Worm (Caenorhabditis elegans) whole organism, mixed stage, embryonic: ENCODE measurements around the gene nxf-1.
A peak's percentile ranks its signal among the peaks of the same experiment; 100 is the strongest.

Source experiments
- M03D4.4 ChIP-seq: sonication (generic microtip); optimal IDR thresholded peaks from 2 replicates; lab custom pipeline; 2017; ENCODE audit warnings: mild to moderate bottlenecking, missing genetic modification characterization, missing compliant biosample characterization
- bed-3 ChIP-seq: fragments of 200-800 bp; sonication (Bioruptor generic); optimal IDR thresholded peaks from 3 replicates; lab custom pipeline; 2018; ENCODE audit warnings: mild to moderate bottlenecking, missing genetic modification characterization, moderate library complexity, missing compliant biosample characterization
- blmp-1 ChIP-seq: fragments of 150-350 bp; optimal IDR thresholded peaks from 2 replicates; lab custom pipeline; 2014; ENCODE audit warnings: missing biosample characterization, missing genetic modification characterization
- ceh-43 ChIP-seq: fragments of 200-800 bp; sonication (Bioruptor generic); optimal IDR thresholded peaks from 2 replicates; lab custom pipeline; 2018; ENCODE audit warnings: mild to moderate bottlenecking, missing genetic modification characterization, moderate library complexity, missing compliant biosample characterization
- ceh-83 ChIP-seq: fragments of 200-800 bp; sonication (Bioruptor generic); optimal IDR thresholded peaks from 2 replicates; lab custom pipeline; 2018; ENCODE audit warnings: mild to moderate bottlenecking, missing genetic modification characterization, missing compliant biosample characterization
- ces-1 ChIP-seq: fragments of 150-350 bp; optimal IDR thresholded peaks from 2 replicates; lab custom pipeline; 2014; ENCODE audit warnings: missing biosample characterization, missing genetic modification reagents, missing genetic modification characterization
- cnd-1 ChIP-seq: fragments of 200-800 bp; sonication (Bioruptor generic); optimal IDR thresholded peaks from 2 replicates; lab custom pipeline; 2018; ENCODE audit warnings: mild to moderate bottlenecking, missing genetic modification characterization, missing compliant biosample characterization
- drap-1 ChIP-seq: fragments of 200-800 bp; sonication (Bioruptor generic); optimal IDR thresholded peaks from 3 replicates; lab custom pipeline; 2018; ENCODE audit warnings: mild to moderate bottlenecking, missing genetic modification characterization, missing compliant biosample characterization
- elt-1 ChIP-seq: sonication (generic microtip); optimal IDR thresholded peaks from 2 replicates; lab custom pipeline; 2017; ENCODE audit warnings: missing genetic modification characterization, mild to moderate bottlenecking, missing compliant biosample characterization, antibody characterized with exemption, moderate library complexity, borderline replicate concordance; ENCODE audit not compliant: insufficient read depth
- ham-2 ChIP-seq: fragments of 200-800 bp; sonication (Bioruptor generic); optimal IDR thresholded peaks from 2 replicates; lab custom pipeline; 2018; ENCODE audit warnings: mild to moderate bottlenecking, missing genetic modification characterization, missing compliant biosample characterization
- hlh-1 ChIP-seq: fragments of 150-350 bp; optimal IDR thresholded peaks from 2 replicates; lab custom pipeline; 2014; ENCODE audit warnings: missing biosample characterization, missing genetic modification reagents, missing genetic modification characterization
- lin-13 ChIP-seq: fragments of 150-350 bp; optimal IDR thresholded peaks from 2 replicates; lab custom pipeline; 2014; ENCODE audit warnings: missing biosample characterization, missing genetic modification characterization
- lin-32 ChIP-seq: fragments of 200-800 bp; sonication (Bioruptor generic); optimal IDR thresholded peaks from 2 replicates; lab custom pipeline; 2018; ENCODE audit warnings: mild to moderate bottlenecking, missing genetic modification characterization, missing compliant biosample characterization
- lsy-2 ChIP-seq: fragments of 150-350 bp; optimal IDR thresholded peaks from 2 replicates; lab custom pipeline; 2014; ENCODE audit warnings: missing biosample characterization, missing genetic modification characterization
- mab-5 ChIP-seq: fragments of 150-350 bp; optimal IDR thresholded peaks from 2 replicates; lab custom pipeline; 2014; ENCODE audit warnings: missing biosample characterization, missing genetic modification characterization
- mep-1 ChIP-seq: fragments of 150-350 bp; optimal IDR thresholded peaks from 2 replicates; lab custom pipeline; 2017; ENCODE audit warnings: missing biosample characterization, missing genetic modification reagents, missing genetic modification characterization, inconsistent platforms
- mls-2 ChIP-seq: sonication (generic microtip); optimal IDR thresholded peaks from 2 replicates; lab custom pipeline; 2016; ENCODE audit warnings: mild to moderate bottlenecking, missing genetic modification characterization, moderate library complexity, missing compliant biosample characterization
- nhr-2 ChIP-seq: fragments of 150-350 bp; optimal IDR thresholded peaks from 2 replicates; lab custom pipeline; 2014; ENCODE audit warnings: missing biosample characterization, missing genetic modification characterization
- nhr-237 ChIP-seq: fragments of 150-350 bp; optimal IDR thresholded peaks from 2 replicates; lab custom pipeline; 2014; ENCODE audit warnings: missing biosample characterization, missing genetic modification characterization
- nhr-28 ChIP-seq: fragments of 150-350 bp; optimal IDR thresholded peaks from 2 replicates; lab custom pipeline; 2014; ENCODE audit warnings: missing biosample characterization, missing genetic modification characterization
- nhr-76 ChIP-seq: sonication (generic microtip); optimal IDR thresholded peaks from 2 replicates; lab custom pipeline; 2017; ENCODE audit warnings: missing biosample characterization, missing genetic modification characterization
- pha-4 ChIP-seq: fragments of 150-350 bp; optimal IDR thresholded peaks from 2 replicates; lab custom pipeline; 2018; ENCODE audit warnings: missing biosample characterization, missing genetic modification reagents, missing genetic modification characterization
- sem-2 ChIP-seq: fragments of 200-800 bp; sonication (Bioruptor generic); optimal IDR thresholded peaks from 2 replicates; lab custom pipeline; 2018; ENCODE audit warnings: mild to moderate bottlenecking, missing genetic modification characterization, missing compliant biosample characterization
- sptf-1 ChIP-seq: sonication (generic microtip); optimal IDR thresholded peaks from 2 replicates; lab custom pipeline; 2017; ENCODE audit warnings: mild to moderate bottlenecking, missing genetic modification characterization, moderate library complexity, missing compliant biosample characterization
- tbx-8 ChIP-seq: fragments of 200-800 bp; sonication (Bioruptor generic); optimal IDR thresholded peaks from 2 replicates; lab custom pipeline; 2018; ENCODE audit warnings: mild to moderate bottlenecking, missing genetic modification characterization, moderate library complexity, missing compliant biosample characterization
- unc-120 ChIP-seq: sonication (generic microtip); optimal IDR thresholded peaks from 2 replicates; lab custom pipeline; 2017; ENCODE audit warnings: missing genetic modification characterization, missing compliant biosample characterization; ENCODE audit not compliant: poor library complexity, severe bottlenecking
- unc-62 ChIP-seq: fragments of 150-350 bp; optimal IDR thresholded peaks from 2 replicates; lab custom pipeline; 2014; ENCODE audit warnings: missing biosample characterization, missing genetic modification reagents, missing genetic modification characterization
- zip-8 ChIP-seq: fragments of 150-350 bp; optimal IDR thresholded peaks from 2 replicates; lab custom pipeline; 2014; ENCODE audit warnings: missing biosample characterization, missing genetic modification characterization

nxf-1 gene

ce11 chrV:14432259-14432658 lies 17.4 kb upstream of the nxf-1 start, which contains the start of gene egl-1:
Gene egl-1 (minus strand): TSS chrV:14432359.
- TF ChIP-seq blmp-1 (tag; lab: Kevin White, UChicago) (no peak), zip-8 (peak; percentile 77)
- TF ChIP-seq, all 35 proteins: peak for 1

- TF ChIP-seq mep-1 (tag; lab: Kevin White, UChicago), result no peak
- TF ChIP-seq, all 35 proteins: peak for 0
Observed at ce11 chrV:14428865-14429264, 14.1 kb upstream of the nxf-1 start, which contains the start of gene F23B12.1. Gene F23B12.1 (plus strand): TSS chrV:14429165.

ce11 chrV:14427069-14427825 lies 12.4 kb upstream of the nxf-1 start:
- TF ChIP-seq mls-2 (tag; lab: Kevin White, UChicago), result peak; percentile 32
- peak; percentile 21 for TF ChIP-seq cnd-1 (tag; lab: Kevin White, UChicago)
- no peak for TF ChIP-seq mab-5 (tag; lab: Kevin White, UChicago)
- no peak for TF ChIP-seq bed-3 (GFP tag; lab: Kevin White, UChicago)
- peak; percentile 59 for TF ChIP-seq ces-1 (GFP tag; lab: Kevin White, UChicago)
- peak; percentile 25 for TF ChIP-seq nhr-2 (tag; lab: Kevin White, UChicago)

ce11 chrV:14426013-14426412 lies 11.2 kb upstream of the nxf-1 start:
- TF ChIP-seq ceh-83 (GFP tag; lab: Kevin White, UChicago) (no peak), nhr-76 (tag; lab: Kevin White, UChicago) (no peak), ham-2 (peak; percentile 42), sptf-1 (no peak), unc-62 (peak; percentile 51)

ce11 chrV:14424958-14425492 lies 10.2 kb upstream of the nxf-1 start, which contains the start of gene rrsr-1:
Gene rrsr-1 (minus strand): TSS chrV:14425008.
- TF ChIP-seq ceh-83 (GFP tag; lab: Kevin White, UChicago) (no peak), ceh-43 (GFP tag; lab: Kevin White, UChicago) (no peak), M03D4.4 (peak; percentile 46), lin-13 (tag; lab: Kevin White, UChicago) (no peak), unc-120 (tag; lab: Kevin White, UChicago) (no peak), mls-2 (tag; lab: Kevin White, UChicago) (no peak), hlh-1 (tag; lab: Kevin White, UChicago) (peak; percentile 12), nhr-237 (tag; lab: Kevin White, UChicago) (no peak), mep-1 (tag; lab: Kevin White, UChicago) (no peak), drap-1 (GFP tag; lab: Kevin White, UChicago) (peak; percentile 54), nhr-28 (tag; lab: Kevin White, UChicago) (no peak), lsy-2 (tag; lab: Kevin White, UChicago) (peak; percentile 18), nhr-2 (tag; lab: Kevin White, UChicago) (peak; percentile 12), nhr-76 (tag; lab: Kevin White, UChicago) (no peak), tbx-8 (no peak), sptf-1 (peak; percentile 36), ces-1 (GFP tag; lab: Kevin White, UChicago) (no peak), sem-2 (no peak), elt-1 (tag; lab: Kevin White, UChicago) (no peak), pha-4 (tag; lab: Kevin White, UChicago) (no peak)
- TF ChIP-seq, all 35 proteins: peak for 6

- TF ChIP-seq nhr-2 (tag; lab: Kevin White, UChicago) (no peak), sptf-1 (no peak), hlh-1 (tag; lab: Kevin White, UChicago) (no peak), drap-1 (GFP tag; lab: Kevin White, UChicago) (peak; percentile 69), mep-1 (tag; lab: Kevin White, UChicago) (peak; percentile 21), ces-1 (GFP tag; lab: Kevin White, UChicago) (peak; percentile 41), lsy-2 (tag; lab: Kevin White, UChicago) (no peak), nhr-237 (tag; lab: Kevin White, UChicago) (peak; percentile 16), lin-32 (GFP tag; lab: Kevin White, UChicago) (no peak)
Observed at ce11 chrV:14423268-14423667, 8.5 kb upstream of the nxf-1 start, which contains the start of gene rpoa-12. Gene rpoa-12 (minus strand): TSS chrV:14423304.
